Worm (Caenorhabditis elegans): ENCODE measurements around the gene lin-26.

lin-26 gene

ce11 chrII:7708540-7708939, 26.5 kb downstream of the lin-26 start, which contains the start of gene B0495.9 (continued):
- TF ChIP-seq lin-32 (GFP tag; optimal IDR thresholded peaks at IDR 0.05): peak; percentile 88

DNA sequence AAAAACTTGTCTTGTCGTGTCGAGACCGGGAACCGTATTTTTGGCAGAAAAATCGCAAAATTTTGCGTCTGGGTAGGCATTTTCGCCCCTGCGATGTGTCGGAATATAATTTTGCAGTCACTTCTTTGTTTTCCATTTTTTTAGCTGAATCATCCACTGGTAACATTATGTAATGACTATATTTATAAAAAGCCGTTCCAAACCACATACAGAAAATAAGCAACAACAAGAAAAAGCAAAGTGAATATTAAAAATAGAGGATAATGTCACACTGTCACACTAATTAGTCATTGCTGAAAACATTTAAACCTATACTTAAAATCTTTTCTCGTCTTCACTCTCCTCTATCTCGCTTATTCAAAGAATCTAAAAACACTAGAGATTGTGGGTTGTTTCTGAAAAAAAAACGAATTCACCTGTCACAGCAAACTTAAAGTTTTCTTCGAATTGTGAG, 27.3 kb downstream of the lin-26 start, which contains the start of gene sre-1:
Gene sre-1, plus strand, starts transcription at position 404 of the 454 bp plus-strand sequence.
- TF ChIP-seq unc-120 (tag; optimal IDR thresholded peaks at IDR 0.05; ENCODE audit: poor library complexity, severe bottlenecking): no peak
- no peak for TF ChIP-seq nhr-2 (tag; optimal IDR thresholded peaks at IDR 0.05)
- TF ChIP-seq pha-4 (tag; optimal IDR thresholded peaks at IDR 0.05): no peak
- TF ChIP-seq ham-2 (GFP tag; optimal IDR thresholded peaks at IDR 0.05): no peak
- TF ChIP-seq unc-62 (GFP tag; optimal IDR thresholded peaks at IDR 0.05): no peak
- TF ChIP-seq snpc-4 (tag; optimal IDR thresholded peaks at IDR 0.05): no peak
- no peak for TF ChIP-seq hlh-1 (tag; optimal IDR thresholded peaks at IDR 0.05)
- no peak for TF ChIP-seq mls-2 (tag; optimal IDR thresholded peaks at IDR 0.05)
- TF ChIP-seq flh-1 (GFP tag; optimal IDR thresholded peaks at IDR 0.05): no peak
- no peak for TF ChIP-seq elt-3 (tag; optimal IDR thresholded peaks at IDR 0.05)
- TF ChIP-seq tbx-8 (GFP tag; optimal IDR thresholded peaks at IDR 0.05): no peak
- TF ChIP-seq unc-39 (tag; optimal IDR thresholded peaks at IDR 0.05): no peak
- no peak for TF ChIP-seq ceh-39 (tag; optimal IDR thresholded peaks at IDR 0.05)
- TF ChIP-seq blmp-1 (tag; optimal IDR thresholded peaks at IDR 0.05): no peak
- no peak for TF ChIP-seq M03D4.4 (tag; optimal IDR thresholded peaks at IDR 0.05)
- no peak for TF ChIP-seq sptf-1 (tag; optimal IDR thresholded peaks at IDR 0.05)
- TF ChIP-seq lin-32 (GFP tag; optimal IDR thresholded peaks at IDR 0.05): no peak
- no peak for TF ChIP-seq ces-1 (GFP tag; optimal IDR thresholded peaks at IDR 0.05)
- no peak for TF ChIP-seq zip-8 (tag; optimal IDR thresholded peaks at IDR 0.05)
- TF ChIP-seq cnd-1 (tag; optimal IDR thresholded peaks at IDR 0.05): no peak

DNA sequence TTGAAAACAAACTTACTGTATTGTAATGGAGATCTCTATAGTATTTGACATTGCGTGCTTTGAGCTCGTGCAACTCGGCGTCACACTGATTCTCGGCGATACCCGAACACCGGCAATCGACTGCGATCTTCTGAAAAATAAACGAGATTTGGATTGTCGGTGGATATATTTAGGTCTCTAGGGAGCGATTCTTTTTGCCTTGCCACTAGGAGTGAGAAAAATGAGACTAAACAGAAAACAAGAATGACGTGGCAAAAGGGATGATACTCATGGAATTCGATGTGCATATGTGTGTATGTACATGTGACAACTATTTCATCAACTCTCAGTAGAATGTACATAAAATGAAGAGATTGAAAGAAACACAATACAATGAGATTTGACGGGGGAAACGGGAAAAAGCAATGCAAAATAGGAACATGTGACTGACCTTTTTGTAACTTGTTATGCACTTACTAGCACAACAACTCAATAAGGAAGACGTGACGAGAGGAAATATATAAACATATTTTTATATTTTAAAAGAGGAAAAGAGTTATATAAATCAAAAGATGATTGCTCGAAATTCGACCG, 32.7 kb downstream of the lin-26 start:
- TF ChIP-seq lin-32 (GFP tag; optimal IDR thresholded peaks at IDR 0.05): no peak
- no peak for TF ChIP-seq M03D4.4 (tag; optimal IDR thresholded peaks at IDR 0.05)
- peak; percentile 79 for TF ChIP-seq ces-1 (GFP tag; optimal IDR thresholded peaks at IDR 0.05)

- TF ChIP-seq ces-1 (GFP tag; optimal IDR thresholded peaks at IDR 0.05): peak; percentile 43
- no peak for TF ChIP-seq nhr-28 (tag; optimal IDR thresholded peaks at IDR 0.05)
Measured at ce11 chrII:7716112-7716511, 34.1 kb downstream of the lin-26 start.

DNA sequence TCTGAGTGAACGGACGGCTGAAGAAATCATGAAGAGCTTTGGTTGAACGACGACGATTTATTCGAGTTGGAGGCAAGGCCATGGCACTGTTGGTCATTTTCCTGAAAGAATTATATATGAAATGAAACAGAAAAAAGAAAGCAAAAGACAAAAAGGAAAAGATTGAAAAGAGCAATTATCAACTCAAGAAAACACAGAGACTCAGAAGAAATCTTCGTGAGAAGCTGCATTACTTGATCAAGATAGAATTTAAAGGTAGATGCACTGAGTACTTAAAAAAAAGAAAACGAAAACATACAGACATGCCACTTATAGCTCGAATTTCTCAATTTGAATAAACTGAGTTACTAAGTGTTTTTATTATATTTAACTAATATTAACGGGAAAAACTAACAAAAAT, 36.5 kb downstream of the lin-26 start, which contains the start of gene cpna-5:
Gene cpna-5, minus strand, starts transcription at position 101 of the 400 bp plus-strand sequence.
- TF ChIP-seq ceh-43 (GFP tag; optimal IDR thresholded peaks at IDR 0.05) (no peak), ceh-39 (tag; optimal IDR thresholded peaks at IDR 0.05) (no peak), snpc-4 (tag; optimal IDR thresholded peaks at IDR 0.05) (no peak), nhr-2 (tag; optimal IDR thresholded peaks at IDR 0.05) (no peak), ztf-11 (tag; optimal IDR thresholded peaks at IDR 0.05) (no peak), elt-3 (tag; optimal IDR thresholded peaks at IDR 0.05) (no peak), sem-2 (GFP tag; optimal IDR thresholded peaks at IDR 0.05) (no peak), pha-4 (tag; optimal IDR thresholded peaks at IDR 0.05) (no peak), sptf-1 (tag; optimal IDR thresholded peaks at IDR 0.05) (no peak), mep-1 (tag; optimal IDR thresholded peaks at IDR 0.05) (no peak), nhr-28 (tag; optimal IDR thresholded peaks at IDR 0.05) (no peak), zip-8 (tag; optimal IDR thresholded peaks at IDR 0.05) (no peak), bed-3 (GFP tag; optimal IDR thresholded peaks at IDR 0.05) (no peak)

- TF ChIP-seq nhr-2 (tag; optimal IDR thresholded peaks at IDR 0.05): no peak
- TF ChIP-seq nhr-237 (tag; optimal IDR thresholded peaks at IDR 0.05): no peak
- peak; percentile 84 for TF ChIP-seq ces-1 (GFP tag; optimal IDR thresholded peaks at IDR 0.05)
- no peak for TF ChIP-seq tbx-8 (GFP tag; optimal IDR thresholded peaks at IDR 0.05)
- TF ChIP-seq lsy-2 (tag; optimal IDR thresholded peaks at IDR 0.05): no peak
Measured at ce11 chrII:7719039-7719438, 37.0 kb downstream of the lin-26 start.

DNA sequence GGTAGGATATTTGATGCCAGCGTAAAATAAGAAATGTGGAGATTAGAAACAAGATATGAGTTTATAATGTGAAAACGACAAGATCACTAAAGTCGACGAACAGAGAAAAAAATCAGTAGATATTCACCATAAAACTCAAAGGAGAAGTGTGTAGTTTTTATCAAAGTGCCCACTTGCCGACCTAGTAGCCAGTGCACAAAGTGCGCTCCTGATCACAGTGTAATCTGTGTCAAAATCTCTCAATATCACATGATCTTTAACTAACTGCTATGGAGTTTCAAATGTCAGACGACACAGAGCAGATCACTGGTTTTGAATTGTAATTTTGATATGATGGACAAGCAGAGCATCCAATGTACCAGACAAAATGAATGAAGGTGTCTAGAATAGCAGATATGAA, 38.5 kb downstream of the lin-26 start:
- TF ChIP-seq hlh-1 (tag; optimal IDR thresholded peaks at IDR 0.05) (peak; percentile 24), ceh-39 (tag; optimal IDR thresholded peaks at IDR 0.05) (no peak), sptf-1 (tag; optimal IDR thresholded peaks at IDR 0.05) (no peak), M03D4.4 (tag; optimal IDR thresholded peaks at IDR 0.05) (no peak), unc-62 (GFP tag; optimal IDR thresholded peaks at IDR 0.05) (peak; percentile 41), ces-1 (GFP tag; optimal IDR thresholded peaks at IDR 0.05) (no peak), nhr-2 (tag; optimal IDR thresholded peaks at IDR 0.05) (no peak), unc-120 (tag; optimal IDR thresholded peaks at IDR 0.05; ENCODE audit: poor library complexity, severe bottlenecking) (peak; percentile 0), elt-1 (tag; optimal IDR thresholded peaks at IDR 0.05; ENCODE audit: borderline replicate concordance, insufficient read depth) (no peak), nhr-237 (tag; optimal IDR thresholded peaks at IDR 0.05) (no peak), mep-1 (tag; optimal IDR thresholded peaks at IDR 0.05) (no peak), flh-1 (GFP tag; optimal IDR thresholded peaks at IDR 0.05) (no peak), snpc-4 (tag; optimal IDR thresholded peaks at IDR 0.05) (no peak)
